Worm (Caenorhabditis elegans): ENCODE data around the gene mod-1.

Gene mod-1

DNA sequence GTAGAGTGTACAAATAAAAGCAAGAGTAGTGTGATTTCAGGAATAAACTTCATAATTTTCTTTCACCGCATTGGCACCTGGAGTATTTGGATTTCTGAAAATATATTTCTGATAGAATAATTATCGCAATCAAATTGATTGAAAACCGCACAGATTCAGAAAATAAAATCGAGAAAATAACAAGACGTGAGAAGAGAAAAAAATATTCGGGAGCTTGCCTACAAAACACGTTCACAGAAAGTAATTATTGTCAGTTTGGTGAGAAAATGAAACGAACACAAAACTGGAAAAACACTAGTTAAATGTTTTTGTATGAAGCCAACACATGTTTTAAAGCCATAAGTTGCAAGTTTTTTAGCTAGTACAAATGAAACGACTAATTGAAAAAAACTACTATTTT, at the start of gene mod-1:
Gene mod-1 (minus strand): TSS at position 101 of the 400 bp plus-strand sequence.
- no peak for TF ChIP-seq nhr-25 (tag; optimal IDR thresholded peaks at IDR 0.05)
- TF ChIP-seq nhr-11 (tag; optimal IDR thresholded peaks at IDR 0.05), result no peak
- no peak for TF ChIP-seq aly-2 (tag; optimal IDR thresholded peaks at IDR 0.05)
- no peak for TF ChIP-seq lin-15B (tag; optimal IDR thresholded peaks at IDR 0.05)
- no peak for TF ChIP-seq ceh-28 (tag; optimal IDR thresholded peaks at IDR 0.05)
- TF ChIP-seq ceh-9 (tag; optimal IDR thresholded peaks at IDR 0.05), result no peak
- TF ChIP-seq ceh-82 (tag; optimal IDR thresholded peaks at IDR 0.05), result no peak
- TF ChIP-seq elt-3 (tag; optimal IDR thresholded peaks at IDR 0.05), result no peak
- no peak for TF ChIP-seq nhr-28 (tag; optimal IDR thresholded peaks at IDR 0.05)

DNA sequence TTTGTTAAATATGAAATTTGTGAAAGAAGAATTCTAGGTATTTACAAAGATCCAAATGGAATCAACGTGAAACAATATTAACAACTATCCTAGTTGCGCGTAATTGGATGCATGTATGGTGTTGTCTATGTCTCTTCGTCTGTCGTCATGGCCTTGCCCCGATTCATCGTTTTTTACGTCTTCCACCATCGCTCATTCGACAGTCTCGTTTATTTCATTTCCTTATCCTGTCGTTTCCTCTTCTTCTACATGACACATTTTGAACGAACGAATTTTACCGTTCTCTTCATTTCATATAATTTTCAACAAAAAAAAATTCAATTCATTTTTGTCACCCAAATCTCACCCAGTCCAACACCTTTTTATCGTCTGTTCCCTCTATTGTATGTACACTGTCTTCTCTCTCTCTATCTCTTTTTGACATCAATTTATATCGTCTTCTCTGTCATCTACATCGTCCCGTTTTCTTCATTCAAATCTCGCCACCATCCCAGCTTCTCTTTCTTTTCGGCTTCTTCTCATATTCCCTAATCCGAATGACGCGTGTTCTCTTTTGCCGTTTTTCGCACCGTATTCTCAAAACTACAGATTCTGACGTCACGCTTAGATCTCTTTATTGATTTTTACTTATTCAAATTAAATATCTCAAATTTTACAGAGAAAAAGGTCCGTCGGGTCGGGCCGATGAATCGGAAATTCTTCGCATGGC, 42.7 kb upstream of the mod-1 start, which contains the start of gene ttc-17:
Gene ttc-17 (plus strand): TSS at position 659 of the 709 bp plus-strand sequence.
- TF ChIP-seq nhr-25 (tag; optimal IDR thresholded peaks at IDR 0.05) (peak; percentile 65), ztf-4 (tag; optimal IDR thresholded peaks at IDR 0.05) (no peak)

DNA sequence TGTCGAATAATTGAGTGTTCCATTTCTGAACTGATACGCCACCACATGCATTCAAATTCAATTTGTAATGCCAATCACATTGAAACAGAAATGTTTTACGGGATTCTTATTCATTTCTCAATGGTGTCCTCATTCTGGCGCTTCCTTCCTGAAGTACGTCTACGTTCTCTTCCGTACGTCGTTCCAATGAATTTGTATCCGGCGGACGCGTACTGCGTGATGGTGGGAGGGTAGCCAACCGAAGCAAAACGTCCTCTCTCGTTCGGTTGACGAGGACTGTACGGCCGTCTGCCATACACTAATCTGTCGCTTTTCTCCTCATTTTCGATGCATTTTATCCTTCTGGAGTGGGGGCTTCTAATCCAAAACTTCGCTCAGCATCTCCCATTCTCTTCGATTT, 36.0 kb upstream of the mod-1 start:
- no peak for TF ChIP-seq lin-15B (tag; optimal IDR thresholded peaks at IDR 0.05)
- TF ChIP-seq lin-39 (tag; optimal IDR thresholded peaks at IDR 0.05), result no peak

DNA sequence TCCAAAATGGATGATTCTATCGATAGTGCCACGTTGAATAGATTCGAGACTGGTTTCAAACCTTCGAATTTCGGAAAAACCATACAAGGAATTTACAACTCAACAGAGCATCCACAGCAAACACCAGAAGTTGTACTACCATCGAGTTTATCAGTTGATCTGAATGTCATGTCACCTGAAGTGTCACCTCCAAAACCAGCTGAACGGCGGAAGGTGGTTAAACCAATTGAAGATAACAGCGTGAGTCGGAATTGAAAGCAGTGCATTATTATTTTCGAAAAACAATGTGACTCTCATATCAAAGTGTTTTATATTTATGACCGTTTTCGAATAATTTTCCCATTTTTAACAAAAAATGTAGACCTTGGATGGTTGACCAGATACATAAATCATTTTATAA, 35.2 kb upstream of the mod-1 start:
- no peak for TF ChIP-seq eor-1 (tag; optimal IDR thresholded peaks at IDR 0.05)
- TF ChIP-seq unc-62 (GFP tag; optimal IDR thresholded peaks at IDR 0.05), result no peak
- TF ChIP-seq pqm-1 (tag; optimal IDR thresholded peaks at IDR 0.05), result peak; percentile 66
- TF ChIP-seq ztf-4 (tag; optimal IDR thresholded peaks at IDR 0.05), result no peak
- TF ChIP-seq lsy-12 (tag; optimal IDR thresholded peaks at IDR 0.05), result no peak
- peak; percentile 82 for TF ChIP-seq elt-2 (tag; optimal IDR thresholded peaks at IDR 0.05)

DNA sequence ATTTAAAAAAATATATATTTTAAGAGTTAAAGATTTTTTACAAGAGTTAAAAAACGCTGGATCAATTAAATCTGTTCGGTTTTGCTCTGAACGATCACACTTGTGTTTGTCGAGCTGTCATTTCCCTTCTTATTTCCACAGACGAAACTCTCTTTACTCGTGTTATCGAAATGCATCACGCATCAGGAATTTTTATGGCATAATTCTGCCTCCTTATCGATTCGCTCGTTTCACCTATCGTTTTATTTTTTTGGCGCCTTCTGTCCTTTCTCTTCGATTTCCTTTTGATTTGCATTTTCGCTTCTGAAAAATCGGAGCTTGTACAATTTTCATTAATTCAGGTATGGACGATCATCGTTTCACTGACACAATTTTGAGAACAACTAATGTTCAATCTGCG, 34.5 kb upstream of the mod-1 start:
- TF ChIP-seq elt-2 (tag; optimal IDR thresholded peaks at IDR 0.05) (peak; percentile 44), nhr-25 (tag; optimal IDR thresholded peaks at IDR 0.05) (no peak)

DNA sequence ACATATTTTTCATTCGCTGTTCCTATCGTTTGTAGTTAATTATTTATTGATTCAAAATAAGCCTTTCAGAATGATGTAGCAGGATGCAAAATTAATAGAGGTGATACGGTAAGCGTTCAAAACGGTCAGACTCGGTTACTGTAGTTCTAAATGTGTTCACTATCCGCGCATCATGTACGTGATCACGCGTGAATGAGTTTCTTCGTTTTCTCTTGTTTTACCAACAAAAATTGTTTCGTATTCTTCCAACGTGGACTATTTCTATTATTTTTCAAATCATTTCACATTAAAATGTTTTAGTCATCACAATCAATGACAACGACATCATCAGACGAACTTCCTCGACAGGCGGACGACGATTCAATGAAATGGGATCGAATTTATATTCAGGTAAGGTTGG, 33.7 kb upstream of the mod-1 start, which contains the start of gene gck-1:
Gene gck-1 (plus strand): TSS at position 301 of the 400 bp plus-strand sequence.
- TF ChIP-seq pqm-1 (tag; optimal IDR thresholded peaks at IDR 0.05) (no peak), elt-3 (tag; optimal IDR thresholded peaks at IDR 0.05) (no peak), nhr-76 (tag; optimal IDR thresholded peaks at IDR 0.05) (no peak), sea-2 (GFP tag; optimal IDR thresholded peaks at IDR 0.05) (no peak), ama-1 (optimal IDR thresholded peaks at IDR 0.05) (no peak), skn-1 (tag; optimal IDR thresholded peaks at IDR 0.05) (no peak), mml-1 (tag; optimal IDR thresholded peaks at IDR 0.05) (no peak), jun-1 (tag; optimal IDR thresholded peaks at IDR 0.05) (no peak), mdl-1 (tag; optimal IDR thresholded peaks at IDR 0.05) (no peak), R02D3.7 (tag; optimal IDR thresholded peaks at IDR 0.05) (no peak)

DNA sequence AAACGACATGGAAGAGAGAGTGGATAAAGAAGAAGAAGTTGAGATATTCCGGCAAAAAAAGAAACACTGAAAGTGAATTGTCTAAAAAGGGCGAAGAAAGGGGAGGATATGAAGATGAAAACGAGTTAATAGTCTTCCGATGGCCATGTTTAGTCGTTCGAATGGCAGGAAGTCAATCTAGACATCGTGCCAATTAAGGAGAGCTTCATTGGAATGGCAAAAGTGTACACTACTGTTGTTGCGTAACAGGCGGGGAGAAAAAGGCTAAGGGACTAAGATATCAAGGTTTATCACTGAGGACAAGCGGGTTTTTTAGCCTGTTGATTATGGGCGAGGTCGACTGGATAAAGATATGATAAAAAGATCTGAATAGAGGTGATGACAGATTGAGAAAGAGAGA, 32.3 kb upstream of the mod-1 start:
- TF ChIP-seq snpc-4 (tag; optimal IDR thresholded peaks at IDR 0.05) (no peak), nhr-43 (tag; optimal IDR thresholded peaks at IDR 0.05; ENCODE audit: poor library complexity, severe bottlenecking) (no peak), nhr-28 (tag; optimal IDR thresholded peaks at IDR 0.05) (no peak), ztf-11 (tag; optimal IDR thresholded peaks at IDR 0.05) (no peak), nhr-25 (tag; optimal IDR thresholded peaks at IDR 0.05) (peak; percentile 12), pha-4 (tag; optimal IDR thresholded peaks at IDR 0.05) (no peak)

DNA sequence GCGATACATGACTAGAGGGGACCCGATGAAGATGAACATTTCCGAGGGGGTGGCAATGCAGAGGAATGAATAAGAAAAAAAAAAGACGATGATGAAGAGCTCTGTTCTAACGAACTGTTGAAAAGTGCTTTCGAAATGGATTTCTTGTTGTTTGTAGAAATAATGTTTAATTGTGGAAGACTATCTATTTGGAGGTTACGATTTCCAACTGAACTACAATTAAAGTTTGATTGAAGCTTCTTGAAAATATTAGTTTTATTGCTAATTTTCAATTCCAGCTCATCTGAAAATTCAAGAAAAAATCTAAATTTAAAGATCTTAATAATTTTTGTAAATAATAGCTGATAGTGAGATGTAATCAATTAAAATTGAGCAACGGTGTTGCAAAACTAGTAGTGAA, 30.6 kb upstream of the mod-1 start:
- TF ChIP-seq ama-1 (optimal IDR thresholded peaks at IDR 0.05), result no peak
- no peak for TF ChIP-seq ceh-9 (tag; optimal IDR thresholded peaks at IDR 0.05)
- no peak for TF ChIP-seq skn-1 (tag; optimal IDR thresholded peaks at IDR 0.05)
- TF ChIP-seq elt-3 (tag; optimal IDR thresholded peaks at IDR 0.05), result no peak
- TF ChIP-seq nhr-67 (tag; optimal IDR thresholded peaks at IDR 0.05), result no peak
- TF ChIP-seq fkh-10 (GFP tag; optimal IDR thresholded peaks at IDR 0.05), result no peak
- no peak for TF ChIP-seq lin-15B (tag; optimal IDR thresholded peaks at IDR 0.05)
- no peak for TF ChIP-seq nhr-76 (tag; optimal IDR thresholded peaks at IDR 0.05)
- TF ChIP-seq snpc-4 (tag; optimal IDR thresholded peaks at IDR 0.05), result no peak
- TF ChIP-seq nhr-12 (tag; optimal IDR thresholded peaks at IDR 0.05), result no peak
- no peak for TF ChIP-seq nhr-77 (tag; optimal IDR thresholded peaks at IDR 0.05)
- no peak for TF ChIP-seq nhr-23 (tag; optimal IDR thresholded peaks at IDR 0.05)
- no peak for TF ChIP-seq nfya-1 (tag; optimal IDR thresholded peaks at IDR 0.05; ENCODE audit: insufficient read depth)
- no peak for TF ChIP-seq sea-2 (GFP tag; optimal IDR thresholded peaks at IDR 0.05)
- no peak for TF ChIP-seq nhr-11 (tag; optimal IDR thresholded peaks at IDR 0.05)
- no peak for TF ChIP-seq aly-2 (tag; optimal IDR thresholded peaks at IDR 0.05)

All from whole organism, L3 larva.